Fruit fly (Drosophila melanogaster): ENCODE measurements around the gene CG34404.

The CG34404 gene

dm6 chr3R:15342926-15343685 lies 24.4 kb downstream of the CG34404 start, which contains the start of gene Nagk (continued):
- TF ChIP-seq CG15601 (tag; optimal IDR thresholded peaks at IDR 0.05) (peak; percentile 14), az2 (GFP tag; optimal IDR thresholded peaks at IDR 0.05) (peak; percentile 72), pum (GFP tag; optimal IDR thresholded peaks at IDR 0.05) (peak; percentile 42), CG7556 (GFP tag; optimal IDR thresholded peaks at IDR 0.05) (peak; percentile 81), Jarid2 (GFP tag; optimal IDR thresholded peaks at IDR 0.05) (peak; percentile 59), Dref (GFP tag; IDR thresholded peaks at IDR 0.05) (peak; percentile 56), usp (GFP tag; optimal IDR thresholded peaks at IDR 0.05) (no peak), dati (GFP tag; IDR thresholded peaks at IDR 0.05) (0 out of 2 replicates have a peak, but pooled peaks have one; percentile 5), NK7.1 (GFP tag; optimal IDR thresholded peaks at IDR 0.05) (peak; percentile 20), CrebB (tag; optimal IDR thresholded peaks at IDR 0.05) (peak; percentile 40), Dbx (GFP tag; IDR thresholded peaks at IDR 0.05) (peak; percentile 49; the same call in 1 of the 3 replicates), BEAF-32 (GFP tag; optimal IDR thresholded peaks at IDR 0.05) (peak; percentile 14), ab (GFP tag; optimal IDR thresholded peaks at IDR 0.05) (no peak), hth (optimal IDR thresholded peaks at IDR 0.05) (no peak), nerfin-2 (GFP tag; IDR thresholded peaks at IDR 0.05; ENCODE audit: partially characterized antibody) (no peak), CG8765 (GFP tag; IDR thresholded peaks at IDR 0.05) (no peak), pan (optimal IDR thresholded peaks at IDR 0.05) (peak in 1 of 2 experiments; percentile 27), pan (GFP tag; optimal IDR thresholded peaks at IDR 0.05 in 1 of 2, IDR thresholded peaks at IDR 0.05 in 1 of 2) (peak in 1 of 2 experiments; percentile 55), HmgD (GFP tag; optimal IDR thresholded peaks at IDR 0.05) (no peak), Oaz (GFP tag; IDR thresholded peaks at IDR 0.05) (no peak), MBD-R2 (GFP tag; IDR thresholded peaks at IDR 0.05) (peak; percentile 44), fru (optimal IDR thresholded peaks at IDR 0.05) (no peak), CG5953 (GFP tag; IDR thresholded peaks at IDR 0.05) (0 out of 2 replicates have a peak, but pooled peaks have one; percentile 40), tna (GFP tag; IDR thresholded peaks at IDR 0.05; ENCODE audit: partially characterized antibody) (no peak), Aef1 (GFP tag; IDR thresholded peaks at IDR 0.05) (peak; percentile 11; the same call in 1 of the 3 replicates), Deaf1 (tag; optimal IDR thresholded peaks at IDR 0.05) (peak; percentile 50), CG16813 (GFP tag; IDR thresholded peaks at IDR 0.05; ENCODE audit: partially characterized antibody) (no peak), CG10565 (GFP tag; optimal IDR thresholded peaks at IDR 0.05) (no peak), CG13775 (GFP tag; optimal IDR thresholded peaks at IDR 0.05) (peak; percentile 79), jing (GFP tag; optimal IDR thresholded peaks at IDR 0.05) (no peak), btn (GFP tag; optimal IDR thresholded peaks at IDR 0.05) (peak; percentile 9), maf-S (GFP tag; optimal IDR thresholded peaks at IDR 0.05) (peak; percentile 30), tll (GFP tag; optimal IDR thresholded peaks at IDR 0.05) (peak in 1 of 2 experiments; percentile 2), bab2 (GFP tag; optimal IDR thresholded peaks at IDR 0.05) (peak; percentile 44), Adf1 (GFP tag; IDR thresholded peaks at IDR 0.05) (peak; percentile 31; the same call in 1 of the 2 replicates), CG1832 (GFP tag; optimal IDR thresholded peaks at IDR 0.05) (no peak), Eip74EF (GFP tag; optimal IDR thresholded peaks at IDR 0.05) (peak in 1 of 2 experiments; percentile 79), lab (GFP tag; optimal IDR thresholded peaks at IDR 0.05) (peak; percentile 53), sisA (GFP tag; IDR thresholded peaks at IDR 0.05) (0 out of 2 replicates have a peak, but pooled peaks have one; percentile 30), CG6813 (GFP tag; optimal IDR thresholded peaks at IDR 0.05) (no peak), CG32772 (GFP tag; IDR thresholded peaks at IDR 0.05) (no peak), CG3847 (GFP tag; IDR thresholded peaks at IDR 0.05) (peak; percentile 22), CG7745 (tag; optimal IDR thresholded peaks at IDR 0.05) (no peak), ATbp (GFP tag; optimal IDR thresholded peaks at IDR 0.05) (no peak), TFAM (GFP tag; optimal IDR thresholded peaks at IDR 0.05) (no peak), Dip3 (GFP tag; optimal IDR thresholded peaks at IDR 0.05) (peak; percentile 58), CG1233 (GFP tag; optimal IDR thresholded peaks at IDR 0.05) (peak; percentile 61), CG11504 (tag; optimal IDR thresholded peaks at IDR 0.05) (peak; percentile 76), bowl (GFP tag; IDR thresholded peaks at IDR 0.05) (no peak)
